Fruit fly (Drosophila melanogaster) whole organism, wandering third instar larva: Measurements from ENCODE around the gene CG12071.

Experiments used
- Abd-B ChIP-seq: fragments of >200 bp; optimal IDR thresholded peaks from 2 replicates; lab custom pipeline; 2017; ENCODE audit warnings: missing biosample characterization, missing genetic modification characterization
- CG32264 ChIP-seq: fragments of 200-800 bp; sonication (Bioruptor generic); optimal IDR thresholded peaks from 2 replicates; lab custom pipeline; 2016; ENCODE audit warnings: missing biosample characterization, missing genetic modification characterization
- CrebA ChIP-seq: fragments of 200-800 bp; sonication (Bioruptor generic); optimal IDR thresholded peaks from 2 replicates; lab custom pipeline; 2016; ENCODE audit warnings: missing biosample characterization, mild to moderate bottlenecking, missing genetic modification characterization, borderline replicate concordance
- Dfd ChIP-seq: fragments of >200 bp; optimal IDR thresholded peaks from 2 replicates; lab custom pipeline; 2017; ENCODE audit warnings: missing biosample characterization, missing genetic modification characterization
- Dif ChIP-seq: fragments of 200-275, 200-300 bp; sonication (Bioruptor generic); optimal IDR thresholded peaks from 2 replicates; lab custom pipeline; 2018; ENCODE audit warnings: missing biosample characterization, missing genetic modification characterization; ENCODE audit not compliant: partially characterized antibody
- GATAd ChIP-seq: sonication (Bioruptor generic); optimal IDR thresholded peaks from 2 replicates; lab custom pipeline; 2016; ENCODE audit warnings: missing biosample characterization, missing genetic modification characterization
- HLH106 ChIP-seq: fragments of 200-800 bp; optimal IDR thresholded peaks from 3 replicates; lab custom pipeline; 2019; ENCODE audit warnings: missing biosample characterization, mild to moderate bottlenecking, missing genetic modification characterization, moderate library complexity
- Hnf4 ChIP-seq: fragments of 200-800 bp; sonication (Bioruptor generic); optimal IDR thresholded peaks from 2 replicates; lab custom pipeline; 2016; ENCODE audit warnings: missing biosample characterization, mild to moderate bottlenecking, missing genetic modification characterization
- Hr78 ChIP-seq: fragments of >200 bp; optimal IDR thresholded peaks from 2 replicates; lab custom pipeline; 2017; ENCODE audit warnings: missing biosample characterization, missing genetic modification characterization
- Hr83 ChIP-seq: fragments of 200-300 bp; sonication (Bioruptor generic); optimal IDR thresholded peaks from 2 replicates; lab custom pipeline; 2016; ENCODE audit warnings: missing biosample characterization, mild to moderate bottlenecking, missing genetic modification characterization, moderate library complexity; ENCODE audit not compliant: poor library complexity, severe bottlenecking
- Jra ChIP-seq: sonication (Bioruptor generic); optimal IDR thresholded peaks from 2 replicates; lab custom pipeline; 2016; ENCODE audit warnings: missing biosample characterization, missing genetic modification characterization
- OdsH ChIP-seq: fragments of 200-800 bp; sonication (Bioruptor generic); optimal IDR thresholded peaks from 2 replicates; lab custom pipeline; 2016; ENCODE audit warnings: missing biosample characterization, mild to moderate bottlenecking, missing genetic modification characterization
- Rel ChIP-seq, 2 experiments: fragments of 200-800 bp; sonication (Bioruptor generic) in 1 of 2; optimal IDR thresholded peaks; 2 replicates in 1 of 2; 3 replicates in 1 of 2; lab custom pipeline; 2016 to 2019; ENCODE audit warnings: mild to moderate bottlenecking in 2 of 2, missing biosample characterization in 2 of 2, missing genetic modification characterization in 2 of 2, moderate library complexity in 1 of 2
- Sp1 ChIP-seq: fragments of 200-800 bp; sonication (Bioruptor generic); optimal IDR thresholded peaks from 3 replicates; lab custom pipeline; 2019; ENCODE audit warnings: missing biosample characterization, mild to moderate bottlenecking, missing genetic modification characterization, moderate library complexity
- Vsx2 ChIP-seq: fragments of 200-300, 225-300 bp; sonication (Bioruptor generic); optimal IDR thresholded peaks from 2 replicates; lab custom pipeline; 2018; ENCODE audit warnings: missing biosample characterization, missing genetic modification characterization; ENCODE audit not compliant: partially characterized antibody
- br ChIP-seq: fragments of 200-800 bp; sonication (Bioruptor generic); optimal IDR thresholded peaks from 2 replicates; lab custom pipeline; 2016; ENCODE audit warnings: missing biosample characterization, missing genetic modification characterization
- dl ChIP-seq, 2 experiments: fragments of 175-275, 200-275 bp in 1 of 2; fragments of 200-275 bp in 1 of 2; sonication (Bioruptor generic); optimal IDR thresholded peaks; lab custom pipeline; 2018; ENCODE audit warnings: mild to moderate bottlenecking in 2 of 2, missing biosample characterization in 2 of 2, missing genetic modification characterization in 2 of 2, moderate library complexity in 2 of 2; ENCODE audit not compliant: partially characterized antibody in 2 of 2, insufficient read depth in 1 of 2
- dmrt93B ChIP-seq: fragments of 200-800 bp; sonication (Bioruptor generic); optimal IDR thresholded peaks from 2 replicates; lab custom pipeline; 2018; ENCODE audit warnings: missing biosample characterization, mild to moderate bottlenecking, missing genetic modification characterization
- dsf ChIP-seq: sonication (Bioruptor generic); optimal IDR thresholded peaks from 2 replicates; lab custom pipeline; 2016; ENCODE audit warnings: missing biosample characterization, missing genetic modification characterization, borderline replicate concordance
- foxo ChIP-seq, 2 experiments: fragments of 200-800 bp; sonication (Bioruptor generic); optimal IDR thresholded peaks; 2 replicates in 1 of 2; 3 replicates in 1 of 2; lab custom pipeline; 2016 to 2017; ENCODE audit warnings: missing biosample characterization in 2 of 2, missing genetic modification characterization in 2 of 2
- fru ChIP-seq: fragments of 200-800 bp; sonication (Bioruptor generic); optimal IDR thresholded peaks from 3 replicates; lab custom pipeline; 2016; ENCODE audit warnings: missing biosample characterization, mild to moderate bottlenecking, missing genetic modification characterization
- h ChIP-seq: fragments of 200-800 bp; sonication (Bioruptor generic); optimal IDR thresholded peaks from 3 replicates; lab custom pipeline; 2016; ENCODE audit warnings: missing biosample characterization, mild to moderate bottlenecking, missing genetic modification characterization
- jim ChIP-seq: fragments of 175-275, 200-325 bp; sonication (Bioruptor generic); optimal IDR thresholded peaks from 2 replicates; lab custom pipeline; 2016; ENCODE audit warnings: missing biosample characterization, mild to moderate bottlenecking, missing genetic modification characterization
- lola ChIP-seq: fragments of >200 bp; optimal IDR thresholded peaks from 2 replicates; lab custom pipeline; 2017; ENCODE audit warnings: missing biosample characterization, missing genetic modification characterization
- pan ChIP-seq: fragments of >200 bp; optimal IDR thresholded peaks from 2 replicates; lab custom pipeline; 2017
- psq ChIP-seq: fragments of 200-800 bp; sonication (Bioruptor generic); optimal IDR thresholded peaks from 3 replicates; lab custom pipeline; 2017; ENCODE audit warnings: missing biosample characterization, mild to moderate bottlenecking, missing genetic modification characterization, moderate library complexity
- rgr ChIP-seq: fragments of 200-800 bp; sonication (Bioruptor generic); optimal IDR thresholded peaks from 3 replicates; lab custom pipeline; 2016; ENCODE audit warnings: missing biosample characterization, mild to moderate bottlenecking, missing genetic modification characterization
- sage ChIP-seq: fragments of 200-800 bp; sonication (Bioruptor generic); optimal IDR thresholded peaks from 2 replicates; lab custom pipeline; 2016; ENCODE audit warnings: missing biosample characterization, mild to moderate bottlenecking, missing genetic modification characterization
- sv ChIP-seq: fragments of 200-800 bp; sonication (Bioruptor generic); optimal IDR thresholded peaks from 3 replicates; lab custom pipeline; 2016; ENCODE audit warnings: missing biosample characterization, missing genetic modification characterization
- tai ChIP-seq: sonication (Bioruptor generic); optimal IDR thresholded peaks from 2 replicates; lab custom pipeline; 2016; ENCODE audit warnings: missing biosample characterization, missing genetic modification characterization
- woc ChIP-seq: sonication (Bioruptor generic); optimal IDR thresholded peaks from 2 replicates; lab custom pipeline; 2016; ENCODE audit warnings: missing biosample characterization, mild to moderate bottlenecking, missing genetic modification characterization

The CG12071 gene

DNA sequence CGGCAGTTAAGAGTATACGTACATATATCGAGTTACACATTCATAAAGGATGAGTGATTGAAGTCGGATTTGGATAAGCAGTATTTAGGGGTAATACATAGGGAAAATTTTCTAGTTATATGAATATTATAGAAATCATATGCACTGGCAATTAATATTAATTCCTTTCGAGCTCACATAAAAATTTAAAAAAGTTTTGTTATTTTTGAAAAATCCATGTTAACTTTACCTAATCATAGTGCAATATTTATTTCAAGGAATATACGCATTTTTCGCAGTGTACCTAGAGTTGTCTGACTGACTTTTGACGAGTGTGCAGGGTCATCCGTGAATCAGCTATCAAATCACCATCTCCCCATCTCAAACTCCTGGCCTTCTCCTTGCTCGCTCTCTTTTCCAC lies 16.4 kb downstream of the CG12071 start:
- TF ChIP-seq dl (GFP tag; optimal IDR thresholded peaks at IDR 0.05; lab: Kevin White, UChicago; ENCODE audit: insufficient read depth in 1 of 2, partially characterized antibody in 2 of 2) = no peak
- no peak for TF ChIP-seq br
- no peak for TF ChIP-seq sv (GFP tag; lab: Kevin White, UChicago)
- TF ChIP-seq tai (GFP tag; lab: Kevin White, UChicago) = no peak
- no peak for TF ChIP-seq CG32264 (GFP tag; lab: Kevin White, UChicago)
- TF ChIP-seq Abd-B (GFP tag; lab: Kevin White, UChicago) = no peak
- no peak for TF ChIP-seq jim (GFP tag; lab: Kevin White, UChicago)
- TF ChIP-seq Vsx2 (GFP tag; lab: Kevin White, UChicago) = no peak
- no peak for TF ChIP-seq pan
- no peak for TF ChIP-seq Dif (GFP tag; lab: Kevin White, UChicago)
- TF ChIP-seq, all 38 proteins: peak for 0

DNA sequence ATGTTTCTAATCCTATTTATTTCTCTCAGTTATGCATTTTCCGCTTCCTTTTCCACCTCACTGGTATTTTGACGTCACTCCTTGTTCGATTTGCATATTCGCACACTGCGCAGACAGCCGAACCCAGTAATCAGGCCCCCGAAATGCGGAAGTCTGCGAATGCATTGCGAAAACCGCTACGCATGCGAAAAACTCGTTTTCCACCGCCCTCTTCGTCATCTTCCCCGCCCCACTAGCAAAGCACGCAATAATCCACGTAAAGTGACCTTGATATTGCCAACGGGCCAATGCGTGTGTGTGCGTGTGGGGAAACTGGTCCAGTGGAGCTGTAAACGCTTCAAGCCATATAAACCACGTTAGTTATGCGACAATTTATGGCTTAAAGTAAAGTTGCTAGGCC lies 16.9 kb downstream of the CG12071 start:
- no peak for TF ChIP-seq dmrt93B
- no peak for TF ChIP-seq OdsH (GFP tag; lab: Kevin White, UChicago)
- no peak for TF ChIP-seq tai (GFP tag; lab: Kevin White, UChicago)
- TF ChIP-seq br = no peak
- no peak for TF ChIP-seq psq (GFP tag; lab: Kevin White, UChicago)
- TF ChIP-seq woc (GFP tag; lab: Kevin White, UChicago) = no peak
- no peak for TF ChIP-seq HLH106
- TF ChIP-seq Hnf4 (GFP tag; lab: Kevin White, UChicago) = no peak
- TF ChIP-seq CrebA = no peak
- no peak for TF ChIP-seq Sp1
- no peak for TF ChIP-seq sage (GFP tag; lab: Kevin White, UChicago)
- TF ChIP-seq Dfd (GFP tag; lab: Kevin White, UChicago) = no peak
- TF ChIP-seq foxo (GFP tag; optimal IDR thresholded peaks at IDR 0.05; lab: Kevin White, UChicago) = no peak
- no peak for TF ChIP-seq Hr78

DNA sequence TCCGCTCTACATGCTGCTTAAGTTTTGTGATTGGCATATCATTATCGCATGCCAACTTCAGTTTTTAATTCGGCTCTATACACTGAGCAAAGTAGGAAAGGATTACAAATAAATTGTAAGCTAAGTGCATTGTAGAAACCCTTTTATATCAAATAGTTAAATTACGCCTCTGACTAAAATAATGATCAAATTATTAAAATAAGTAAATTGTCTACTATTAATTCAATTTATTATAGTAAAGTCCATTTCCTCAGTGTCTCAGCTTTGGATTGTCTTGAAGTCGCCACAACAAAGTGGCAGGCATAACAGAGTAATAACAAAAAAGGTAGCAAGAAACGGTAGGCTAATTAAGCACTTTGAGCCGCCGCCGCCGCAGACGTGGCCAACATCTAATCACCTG lies 18.4 kb downstream of the CG12071 start:
- TF ChIP-seq OdsH (GFP tag; lab: Kevin White, UChicago) = no peak
- TF ChIP-seq Vsx2 (GFP tag; lab: Kevin White, UChicago) = no peak
- TF ChIP-seq Rel (GFP tag; optimal IDR thresholded peaks at IDR 0.05; lab: Kevin White, UChicago) = no peak
- TF ChIP-seq Rel (tag; optimal IDR thresholded peaks at IDR 0.05; lab: Kevin White, UChicago) = no peak
- no peak for TF ChIP-seq Jra (GFP tag; lab: Kevin White, UChicago)
- no peak for TF ChIP-seq h (GFP tag; lab: Kevin White, UChicago)
- TF ChIP-seq Hr83 (GFP tag; lab: Kevin White, UChicago) = no peak
- no peak for TF ChIP-seq dsf (GFP tag; lab: Kevin White, UChicago)
- TF ChIP-seq foxo (GFP tag; optimal IDR thresholded peaks at IDR 0.05; lab: Kevin White, UChicago) = no peak
- no peak for TF ChIP-seq tai (GFP tag; lab: Kevin White, UChicago)
- no peak for TF ChIP-seq jim (GFP tag; lab: Kevin White, UChicago)
- TF ChIP-seq fru (GFP tag; lab: Kevin White, UChicago) = no peak

DNA sequence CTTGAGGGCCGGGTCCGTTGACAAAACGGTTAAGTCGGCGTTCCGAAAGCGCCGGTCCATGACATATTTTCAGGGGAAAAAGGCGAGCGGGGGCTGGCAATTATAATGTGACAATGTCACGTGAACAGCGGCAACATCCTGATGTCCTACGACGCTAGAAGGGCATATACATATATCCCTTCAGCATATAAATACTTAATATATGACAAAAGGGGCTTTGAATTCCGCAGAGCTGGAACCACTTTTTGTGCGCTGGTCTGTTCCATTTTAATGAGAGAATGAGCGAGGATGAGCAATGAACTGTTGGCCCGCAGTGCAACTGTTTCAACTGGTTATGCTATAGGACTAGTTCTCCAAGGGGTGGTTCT lies 20.3 kb downstream of the CG12071 start:
- TF ChIP-seq br = no peak

DNA sequence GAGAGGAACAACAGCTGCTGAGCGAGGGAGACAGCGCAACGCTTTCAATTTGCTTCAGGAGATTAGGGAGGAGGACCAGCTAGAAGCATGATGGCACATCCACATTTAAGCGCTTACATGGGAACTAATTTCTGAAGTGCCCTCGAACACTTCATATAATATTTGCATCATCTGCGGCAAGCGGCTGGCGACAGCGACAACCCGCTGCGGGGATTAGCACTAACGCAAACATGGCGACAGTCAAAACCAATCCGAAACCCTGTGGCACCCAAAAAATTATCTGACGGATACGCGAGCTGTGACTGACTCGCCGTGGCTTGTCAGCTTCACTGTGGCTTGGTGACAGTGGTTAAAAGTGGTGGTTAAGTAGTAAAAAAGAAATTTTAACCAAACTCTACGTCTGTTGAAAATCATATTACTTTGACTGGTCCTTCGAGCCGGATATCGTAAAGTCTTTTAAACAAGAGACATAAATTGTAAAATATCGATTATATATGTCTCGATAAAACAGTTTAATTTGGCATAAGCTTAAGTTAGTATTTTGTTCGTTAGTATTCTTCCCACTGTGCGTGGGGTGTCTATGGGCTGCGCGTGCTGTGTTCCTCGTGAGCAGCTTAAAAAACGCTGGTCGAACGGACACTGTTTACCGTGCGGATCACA lies 20.8 kb downstream of the CG12071 start:
- no peak for TF ChIP-seq psq (GFP tag; lab: Kevin White, UChicago)
- TF ChIP-seq br = no peak
- no peak for TF ChIP-seq rgr (GFP tag; lab: Kevin White, UChicago)
- TF ChIP-seq h (GFP tag; lab: Kevin White, UChicago) = no peak
- no peak for TF ChIP-seq lola (GFP tag; lab: Kevin White, UChicago)
- TF ChIP-seq woc (GFP tag; lab: Kevin White, UChicago) = no peak
- no peak for TF ChIP-seq Dfd (GFP tag; lab: Kevin White, UChicago)
- TF ChIP-seq Hnf4 (GFP tag; lab: Kevin White, UChicago) = no peak
- TF ChIP-seq Dif (GFP tag; lab: Kevin White, UChicago) = no peak
- TF ChIP-seq dsf (GFP tag; lab: Kevin White, UChicago) = no peak
- TF ChIP-seq GATAd = no peak
